Fruit fly (Drosophila melanogaster): ENCODE results near the gene CG7203.

DNA sequence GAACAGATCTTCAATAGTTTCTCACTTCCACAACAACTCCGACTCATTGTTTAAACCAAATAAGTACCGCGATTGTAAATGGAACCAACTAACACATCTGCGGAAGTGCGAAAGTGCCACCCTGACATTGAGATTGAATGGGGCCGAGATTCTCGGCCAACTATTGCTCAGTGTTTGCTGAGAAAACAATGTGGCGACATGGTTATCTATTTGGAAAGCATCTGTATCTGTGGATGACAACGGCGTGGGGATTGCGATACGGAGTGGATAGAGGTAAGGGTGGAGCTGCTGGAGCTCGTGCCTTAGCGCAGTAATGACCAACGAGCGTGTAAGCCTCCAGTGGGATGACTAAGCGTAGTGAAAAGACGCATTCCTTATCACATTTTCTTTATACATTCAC lies 22.3 kb upstream of the CG7203 start:
- TF ChIP-seq CTCF (optimal IDR thresholded peaks at IDR 0.05) (no peak), CG8478 (optimal IDR thresholded peaks at IDR 0.05) (no peak)

Data from S2 (cell line).